Worm (Caenorhabditis elegans) whole organism, L4/young adult: ENCODE results near the gene C38C3.6.

ENCODE experiments used
- W03F9.2 ChIP-seq: fragments of 150-350 bp; optimal IDR thresholded peaks from 2 replicates; lab custom pipeline; 2014; ENCODE audit warnings: missing biosample characterization, missing genetic modification characterization
- dao-5 ChIP-seq: sonication (generic microtip); optimal IDR thresholded peaks from 2 replicates; lab custom pipeline; 2016; ENCODE audit warnings: missing genotype, missing genetic modification characterization, moderate library complexity, missing compliant biosample characterization
- him-1 ChIP-seq: sonication (generic microtip); optimal IDR thresholded peaks from 2 replicates; lab custom pipeline; 2016; ENCODE audit warnings: missing genotype, missing genetic modification reagents, missing genetic modification characterization, missing compliant biosample characterization

Gene C38C3.6

ce11 chrV:1467444-1467843 is 24.0 kb downstream of the C38C3.6 start, which contains the start of gene gid-8:
gid-8 (plus strand) TSS chrV:1467744.
- no peak for TF ChIP-seq dao-5 (tag; lab: Kevin White, UChicago)
- no peak for TF ChIP-seq W03F9.2 (tag; lab: Kevin White, UChicago)
- TF ChIP-seq him-1 = no peak

ce11 chrV:1466949-1467348 is 24.5 kb downstream of the C38C3.6 start:
- TF ChIP-seq W03F9.2 (tag; lab: Kevin White, UChicago) (no peak), him-1 (no peak), dao-5 (tag; lab: Kevin White, UChicago) (no peak)

ce11 chrV:1465932-1466331 is 25.5 kb downstream of the C38C3.6 start:
- no peak for TF ChIP-seq dao-5 (tag; lab: Kevin White, UChicago)
- no peak for TF ChIP-seq him-1
- no peak for TF ChIP-seq W03F9.2 (tag; lab: Kevin White, UChicago)

ce11 chrV:1464543-1465040 is 26.8 kb downstream of the C38C3.6 start, which contains the start of the genes fpn-1.2 and pqn-54:
fpn-1.2 (minus strand) TSS chrV:1464699.
pqn-54 (plus strand) TSS chrV:1464990.
- TF ChIP-seq him-1 (no peak), dao-5 (tag; lab: Kevin White, UChicago) (no peak), W03F9.2 (tag; lab: Kevin White, UChicago) (no peak)

- no peak for TF ChIP-seq him-1
- TF ChIP-seq dao-5 (tag; lab: Kevin White, UChicago) = no peak
- TF ChIP-seq W03F9.2 (tag; lab: Kevin White, UChicago) = no peak
Measured at ce11 chrV:1460069-1460468, 31.3 kb downstream of the C38C3.6 start, which contains the start of gene hacd-1. hacd-1 (plus strand) TSS chrV:1460369.

- no peak for TF ChIP-seq dao-5 (tag; lab: Kevin White, UChicago)
- no peak for TF ChIP-seq W03F9.2 (tag; lab: Kevin White, UChicago)
- TF ChIP-seq him-1 = no peak
Measured at ce11 chrV:1459374-1459926, 32.0 kb downstream of the C38C3.6 start.

ce11 chrV:1456614-1457013 is 34.8 kb downstream of the C38C3.6 start:
- TF ChIP-seq W03F9.2 (tag; lab: Kevin White, UChicago) = no peak
- TF ChIP-seq him-1 = no peak
- no peak for TF ChIP-seq dao-5 (tag; lab: Kevin White, UChicago)

- TF ChIP-seq him-1 (no peak), W03F9.2 (tag; lab: Kevin White, UChicago) (no peak), dao-5 (tag; lab: Kevin White, UChicago) (no peak)
Measured at ce11 chrV:1455280-1455679, 36.1 kb downstream of the C38C3.6 start.

- TF ChIP-seq him-1 = no peak
- TF ChIP-seq W03F9.2 (tag; lab: Kevin White, UChicago) = no peak
- TF ChIP-seq dao-5 (tag; lab: Kevin White, UChicago) = no peak
Measured at ce11 chrV:1454762-1455161, 36.6 kb downstream of the C38C3.6 start, which contains the start of gene chil-14. chil-14 (plus strand) TSS chrV:1455062.

- TF ChIP-seq W03F9.2 (tag; lab: Kevin White, UChicago) (no peak), dao-5 (tag; lab: Kevin White, UChicago) (no peak), him-1 (no peak)
Measured at ce11 chrV:1451334-1451733, 40.1 kb downstream of the C38C3.6 start, which contains the start of gene srj-23. srj-23 (plus strand) TSS chrV:1451634.

- TF ChIP-seq dao-5 (tag; lab: Kevin White, UChicago) = no peak
- TF ChIP-seq him-1 = no peak
- TF ChIP-seq W03F9.2 (tag; lab: Kevin White, UChicago) = no peak
Measured at ce11 chrV:1450160-1450559, 41.2 kb downstream of the C38C3.6 start, which contains the start of gene cnc-2. cnc-2 (minus strand) TSS chrV:1450183.

ce11 chrV:1447724-1448123 is 43.7 kb downstream of the C38C3.6 start, which contains the start of gene cnc-3:
cnc-3 (plus strand) TSS chrV:1448004.
- no peak for TF ChIP-seq him-1
- TF ChIP-seq dao-5 (tag; lab: Kevin White, UChicago) = no peak
- no peak for TF ChIP-seq W03F9.2 (tag; lab: Kevin White, UChicago)

ce11 chrV:1447079-1447478 is 44.3 kb downstream of the C38C3.6 start, which contains the start of gene cnc-4:
cnc-4 (plus strand) TSS chrV:1447195.
- TF ChIP-seq him-1 (no peak), dao-5 (tag; lab: Kevin White, UChicago) (no peak), W03F9.2 (tag; lab: Kevin White, UChicago) (no peak)

- TF ChIP-seq W03F9.2 (tag; lab: Kevin White, UChicago) = no peak
- no peak for TF ChIP-seq dao-5 (tag; lab: Kevin White, UChicago)
- TF ChIP-seq him-1 = no peak
Measured at ce11 chrV:1445081-1445480, 46.3 kb downstream of the C38C3.6 start, which contains the start of gene cnc-5. cnc-5 (plus strand) TSS chrV:1445381.
